Worm (Caenorhabditis elegans) whole organism, late embryonic: ENCODE data around the gene nlp-30.

Experiments
- C08G9.2 ChIP-seq: sonication (generic microtip); optimal IDR thresholded peaks from 2 replicates; lab custom pipeline; 2016; ENCODE audit warnings: mild to moderate bottlenecking, missing genetic modification characterization, moderate library complexity, missing compliant biosample characterization
- C38D4.7 ChIP-seq: fragments of 200-800 bp; sonication (Bioruptor generic); optimal IDR thresholded peaks from 2 replicates; lab custom pipeline; 2018; ENCODE audit warnings: mild to moderate bottlenecking, missing genetic modification characterization, moderate library complexity, missing compliant biosample characterization
- F13H6.1 ChIP-seq: sonication (generic microtip); optimal IDR thresholded peaks from 2 replicates; lab custom pipeline; 2016; ENCODE audit warnings: missing genetic modification characterization, missing compliant biosample characterization
- K02D7.2 ChIP-seq: sonication (generic microtip); optimal IDR thresholded peaks from 2 replicates; lab custom pipeline; 2017; ENCODE audit warnings: mild to moderate bottlenecking, missing genetic modification characterization, missing compliant biosample characterization
- K09A11.1 ChIP-seq: sonication (generic microtip); optimal IDR thresholded peaks from 2 replicates; lab custom pipeline; 2017; ENCODE audit warnings: antibody characterized with exemption, mild to moderate bottlenecking, missing genetic modification characterization, missing compliant biosample characterization; ENCODE audit not compliant: insufficient read depth
- ceh-14 ChIP-seq: sonication (generic microtip); optimal IDR thresholded peaks from 2 replicates; lab custom pipeline; 2016; ENCODE audit warnings: missing genotype, missing genetic modification characterization, missing compliant biosample characterization
- ceh-18 ChIP-seq: sonication (generic microtip); optimal IDR thresholded peaks from 2 replicates; lab custom pipeline; 2016; ENCODE audit warnings: missing genetic modification characterization, missing compliant biosample characterization
- ceh-24 ChIP-seq: sonication (generic microtip); optimal IDR thresholded peaks from 2 replicates; lab custom pipeline; 2016; ENCODE audit warnings: mild to moderate bottlenecking, missing genetic modification characterization, missing compliant biosample characterization
- ceh-31 ChIP-seq: sonication (generic microtip); optimal IDR thresholded peaks from 2 replicates; lab custom pipeline; 2016; ENCODE audit warnings: missing genetic modification characterization, missing compliant biosample characterization
- ceh-34 ChIP-seq: sonication (generic microtip); optimal IDR thresholded peaks from 2 replicates; lab custom pipeline; 2016; ENCODE audit warnings: mild to moderate bottlenecking, missing genetic modification characterization, missing compliant biosample characterization
- ceh-48 ChIP-seq: sonication (generic microtip); optimal IDR thresholded peaks from 2 replicates; lab custom pipeline; 2016; ENCODE audit warnings: missing genetic modification characterization, inconsistent platforms, missing compliant biosample characterization
- ceh-6 ChIP-seq: fragments of 200-800 bp; sonication (Bioruptor generic); optimal IDR thresholded peaks from 2 replicates; lab custom pipeline; 2018; ENCODE audit warnings: mild to moderate bottlenecking, missing genetic modification characterization, missing compliant biosample characterization
- ceh-9 ChIP-seq: sonication (generic microtip); optimal IDR thresholded peaks from 2 replicates; lab custom pipeline; 2016; ENCODE audit warnings: mild to moderate bottlenecking, missing genetic modification characterization, inconsistent platforms, missing compliant biosample characterization
- elt-2 ChIP-seq: sonication (generic microtip); optimal IDR thresholded peaks from 2 replicates; lab custom pipeline; 2016; ENCODE audit warnings: missing genetic modification reagents, missing genetic modification characterization, missing compliant biosample characterization
- elt-4 ChIP-seq: sonication (generic microtip); optimal IDR thresholded peaks from 2 replicates; lab custom pipeline; 2016; ENCODE audit warnings: missing genetic modification characterization, missing compliant biosample characterization
- ets-4 ChIP-seq: sonication (generic microtip); optimal IDR thresholded peaks from 2 replicates; lab custom pipeline; 2016; ENCODE audit warnings: missing genetic modification characterization, missing compliant biosample characterization
- fax-1 ChIP-seq: sonication (generic microtip); optimal IDR thresholded peaks from 2 replicates; lab custom pipeline; 2016; ENCODE audit warnings: missing genotype, missing genetic modification characterization, missing compliant biosample characterization
- hlh-13 ChIP-seq: fragments of 200-800 bp; sonication (Bioruptor generic); optimal IDR thresholded peaks from 2 replicates; lab custom pipeline; 2018; ENCODE audit warnings: mild to moderate bottlenecking, missing genetic modification characterization, missing compliant biosample characterization
- hlh-15 ChIP-seq: sonication (generic microtip); optimal IDR thresholded peaks from 2 replicates; lab custom pipeline; 2016; ENCODE audit warnings: missing genetic modification characterization, missing compliant biosample characterization
- hlh-8 ChIP-seq: sonication (generic microtip); optimal IDR thresholded peaks from 2 replicates; lab custom pipeline; 2016; ENCODE audit warnings: missing genotype, missing genetic modification characterization, missing compliant biosample characterization
- lim-6 ChIP-seq: sonication (generic microtip); optimal IDR thresholded peaks from 2 replicates; lab custom pipeline; 2016; ENCODE audit warnings: missing genetic modification characterization, missing compliant biosample characterization
- mec-3 ChIP-seq: sonication (generic microtip); optimal IDR thresholded peaks from 2 replicates; lab custom pipeline; 2016; ENCODE audit warnings: borderline replicate concordance, missing genetic modification characterization, missing compliant biosample characterization
- nfya-1 ChIP-seq: sonication (generic microtip); optimal IDR thresholded peaks from 2 replicates; lab custom pipeline; 2017; ENCODE audit warnings: missing genetic modification characterization, mild to moderate bottlenecking, missing compliant biosample characterization, antibody characterized with exemption, moderate library complexity
- nhr-11 ChIP-seq: fragments of 150-350 bp; optimal IDR thresholded peaks from 2 replicates; lab custom pipeline; 2014; ENCODE audit warnings: missing biosample characterization, missing genetic modification characterization
- nhr-232 ChIP-seq: sonication (generic microtip); optimal IDR thresholded peaks from 2 replicates; lab custom pipeline; 2016; ENCODE audit warnings: missing genetic modification characterization, missing compliant biosample characterization
- pax-1 ChIP-seq: fragments of 150-350 bp; optimal IDR thresholded peaks from 2 replicates; lab custom pipeline; 2014; ENCODE audit warnings: missing biosample characterization, missing genetic modification characterization
- pqm-1 ChIP-seq: sonication (generic microtip); optimal IDR thresholded peaks from 2 replicates; lab custom pipeline; 2016; ENCODE audit warnings: missing genetic modification characterization, missing compliant biosample characterization
- ref-2 ChIP-seq: sonication (generic microtip); optimal IDR thresholded peaks from 2 replicates; lab custom pipeline; 2016; ENCODE audit warnings: missing genetic modification characterization, missing compliant biosample characterization
- rnt-1 ChIP-seq: sonication (generic microtip); optimal IDR thresholded peaks from 2 replicates; lab custom pipeline; 2016; ENCODE audit warnings: missing genetic modification characterization, missing compliant biosample characterization
- syd-9 ChIP-seq: sonication (generic microtip); optimal IDR thresholded peaks from 2 replicates; lab custom pipeline; 2016; ENCODE audit warnings: mild to moderate bottlenecking, missing genetic modification characterization, moderate library complexity, missing compliant biosample characterization
- tbx-7 ChIP-seq: sonication (generic microtip); optimal IDR thresholded peaks from 2 replicates; lab custom pipeline; 2016; ENCODE audit warnings: missing genotype, missing genetic modification characterization, missing compliant biosample characterization
- ttx-3 ChIP-seq: sonication (generic microtip); optimal IDR thresholded peaks from 2 replicates; lab custom pipeline; 2016; ENCODE audit warnings: missing genetic modification reagents, missing genetic modification characterization, missing compliant biosample characterization
- unc-3 ChIP-seq, 2 experiments: fragments of 200-800 bp in 1 of 2; sonication (Bioruptor generic) in 1 of 2; sonication (generic microtip) in 1 of 2; conservative IDR thresholded peaks in 1 of 2; optimal IDR thresholded peaks in 1 of 2; 2 replicates each; pipeline versions ENCODE4 v1.3.6 to Lab custom; 2016 to 2022; ENCODE audit warnings: missing compliant biosample characterization in 2 of 2, missing genetic modification characterization in 2 of 2, missing genetic modification reagents in 1 of 2
- unc-55 ChIP-seq: sonication (generic microtip); optimal IDR thresholded peaks from 2 replicates; lab custom pipeline; 2017; ENCODE audit warnings: missing biosample characterization, missing genetic modification reagents, missing genetic modification characterization
- zip-5 ChIP-seq: sonication (generic microtip); optimal IDR thresholded peaks from 2 replicates; lab custom pipeline; 2016; ENCODE audit warnings: missing genetic modification characterization, missing compliant biosample characterization

The nlp-30 gene

ce11 chrV:3969664-3970063 lies 12.1 kb upstream of the nlp-30 start:
- no peak for TF ChIP-seq elt-2 (tag; lab: Kevin White, UChicago)
- TF ChIP-seq unc-55: no peak
- TF ChIP-seq hlh-13 (GFP tag; lab: Kevin White, UChicago): no peak
- TF ChIP-seq fax-1 (tag; lab: Kevin White, UChicago): no peak

- TF ChIP-seq hlh-8 (tag; lab: Kevin White, UChicago) (no peak), fax-1 (tag; lab: Kevin White, UChicago) (no peak), elt-2 (tag; lab: Kevin White, UChicago) (peak; percentile 2), K09A11.1 (tag; lab: Kevin White, UChicago) (no peak)
Observed at ce11 chrV:3970410-3970809, 11.4 kb upstream of the nlp-30 start, which contains the start of gene cyp-34A9. cyp-34A9 (minus strand) TSS chrV:3970540.

DNA sequence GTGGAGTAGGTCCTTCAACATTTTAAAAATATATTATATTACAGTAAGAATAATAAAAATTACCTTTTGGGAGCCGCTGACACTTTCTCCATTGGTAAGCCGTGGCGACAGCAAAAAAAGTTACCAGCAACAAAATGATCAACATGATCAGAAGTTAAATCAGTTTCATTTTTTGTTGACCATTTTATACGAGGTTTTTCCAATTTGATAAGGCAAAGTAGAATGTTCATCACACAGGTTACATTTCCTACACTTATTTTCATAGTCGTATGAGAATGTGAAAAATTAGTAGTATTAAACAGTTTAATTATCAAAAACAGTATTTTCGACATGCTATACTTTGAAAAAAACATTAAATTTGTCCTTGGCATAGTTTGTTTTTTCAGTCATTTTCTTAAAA lies 8.9 kb upstream of the nlp-30 start, which contains the start of gene cyp-34A10:
Gene cyp-34A10 (minus strand): TSS at position 146 of the 400 bp plus-strand sequence.
- TF ChIP-seq ceh-31: no peak
- TF ChIP-seq C08G9.2: no peak
- no peak for TF ChIP-seq C38D4.7 (GFP tag; lab: Kevin White, UChicago)
- TF ChIP-seq hlh-15 (tag; lab: Kevin White, UChicago): no peak
- no peak for TF ChIP-seq mec-3
- no peak for TF ChIP-seq ceh-24
- TF ChIP-seq, all 69 proteins: peak for 0

ce11 chrV:3974361-3974760 lies 7.4 kb upstream of the nlp-30 start, which contains the start of gene str-82:
str-82 (plus strand) TSS chrV:3974661.
- TF ChIP-seq ttx-3 (tag; lab: Kevin White, UChicago) (no peak), pax-1 (tag; lab: Kevin White, UChicago) (no peak), ceh-9 (tag; lab: Kevin White, UChicago) (no peak), hlh-15 (tag; lab: Kevin White, UChicago) (no peak), nfya-1 (no peak), ceh-14 (tag; lab: Kevin White, UChicago) (no peak), ceh-6 (GFP tag; lab: Kevin White, UChicago) (no peak), pqm-1 (tag; lab: Kevin White, UChicago) (no peak), syd-9 (tag; lab: Kevin White, UChicago) (no peak), rnt-1 (tag; lab: Kevin White, UChicago) (no peak), nhr-11 (tag; lab: Kevin White, UChicago) (no peak), C38D4.7 (GFP tag; lab: Kevin White, UChicago) (no peak)

DNA sequence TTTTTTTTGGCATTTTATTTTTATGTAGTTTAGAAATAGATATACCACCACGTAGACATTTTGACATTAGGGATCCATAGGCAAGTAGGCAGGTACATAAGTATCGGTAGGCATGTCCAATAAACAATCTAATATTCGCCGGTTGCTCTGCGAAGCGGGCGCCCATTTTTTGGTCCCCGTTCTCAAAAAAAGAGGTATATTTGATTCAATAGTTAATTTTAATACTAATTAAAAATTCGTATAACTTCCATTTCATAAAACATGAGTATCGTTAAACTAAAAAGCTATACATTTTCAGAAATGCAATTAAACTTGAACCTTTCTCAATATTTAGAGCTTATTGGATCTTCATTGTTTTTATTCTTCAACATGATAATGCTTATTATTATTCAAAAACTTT lies 4.8 kb upstream of the nlp-30 start, which contains the start of gene str-83:
Gene str-83 (plus strand): TSS at position 301 of the 400 bp plus-strand sequence.
- TF ChIP-seq F13H6.1 (tag; lab: Kevin White, UChicago): no peak
- TF ChIP-seq ceh-34 (tag; lab: Kevin White, UChicago): no peak
- no peak for TF ChIP-seq K02D7.2 (tag; lab: Kevin White, UChicago)
- no peak for TF ChIP-seq hlh-15 (tag; lab: Kevin White, UChicago)
- no peak for TF ChIP-seq K09A11.1 (tag; lab: Kevin White, UChicago)
- TF ChIP-seq nhr-232 (tag; lab: Kevin White, UChicago): no peak
- no peak for TF ChIP-seq ceh-18 (tag; lab: Kevin White, UChicago)
- TF ChIP-seq unc-3 (GFP tag; conservative IDR thresholded peaks at IDR 0.05; lab: Robert Waterston, UW): no peak
- TF ChIP-seq unc-3 (tag; optimal IDR thresholded peaks at IDR 0.05; lab: Kevin White, UChicago): no peak
- no peak for TF ChIP-seq mec-3
- TF ChIP-seq ceh-48 (tag; lab: Kevin White, UChicago): no peak
- no peak for TF ChIP-seq elt-4 (tag; lab: Kevin White, UChicago)
- TF ChIP-seq ets-4: no peak
- no peak for TF ChIP-seq ref-2 (tag; lab: Kevin White, UChicago)
- no peak for TF ChIP-seq lim-6 (tag; lab: Kevin White, UChicago)
- no peak for TF ChIP-seq C38D4.7 (GFP tag; lab: Kevin White, UChicago)
- TF ChIP-seq zip-5 (tag; lab: Kevin White, UChicago): no peak
- TF ChIP-seq tbx-7 (tag; lab: Kevin White, UChicago): no peak
- no peak for TF ChIP-seq ttx-3 (tag; lab: Kevin White, UChicago)
